Fruit fly (Drosophila melanogaster): ENCODE results near the gene ProtA.
"Not testable (repeated sequence)": the region's sequence is repeated elsewhere in the genome, so short reads cannot be mapped to it uniquely, and the experiment has no call there.

dm6 chr2L:14881552-14881951 is at the start of gene ProtA:
- not testable (repeated sequence) for TF ChIP-seq Pif1B (GFP tag; optimal IDR thresholded peaks at IDR 0.05); CG32121 (GFP tag; IDR thresholded peaks at IDR 0.05); CG10348 (GFP tag; IDR thresholded peaks at IDR 0.05); gl (tag; optimal IDR thresholded peaks at IDR 0.05); CG34367 (tag; optimal IDR thresholded peaks at IDR 0.05); CG12605 (GFP tag; IDR thresholded peaks at IDR 0.05); EcR (GFP tag; optimal IDR thresholded peaks at IDR 0.05)
